Fruit fly (Drosophila melanogaster) Kc167 (cell line): ENCODE results near the gene Itpr.

ENCODE experiments used
- insv ChIP-seq: fragments of >200 bp; optimal IDR thresholded peaks from 3 replicates; lab custom pipeline; 2018; ENCODE audit warnings: missing external identifiers
- ttk ChIP-seq: sonication (Bioruptor generic); optimal IDR thresholded peaks from 2 replicates; lab custom pipeline; 2017; ENCODE audit warnings: missing external identifiers

dm6 chr3R:5503789-5504387 is 13.0 kb upstream of the Itpr start:
- TF ChIP-seq ttk (no peak), insv (lab: Kevin White, UChicago) (no peak)
